Fruit fly (Drosophila melanogaster): ENCODE data around the gene DIP-epsilon.

DNA sequence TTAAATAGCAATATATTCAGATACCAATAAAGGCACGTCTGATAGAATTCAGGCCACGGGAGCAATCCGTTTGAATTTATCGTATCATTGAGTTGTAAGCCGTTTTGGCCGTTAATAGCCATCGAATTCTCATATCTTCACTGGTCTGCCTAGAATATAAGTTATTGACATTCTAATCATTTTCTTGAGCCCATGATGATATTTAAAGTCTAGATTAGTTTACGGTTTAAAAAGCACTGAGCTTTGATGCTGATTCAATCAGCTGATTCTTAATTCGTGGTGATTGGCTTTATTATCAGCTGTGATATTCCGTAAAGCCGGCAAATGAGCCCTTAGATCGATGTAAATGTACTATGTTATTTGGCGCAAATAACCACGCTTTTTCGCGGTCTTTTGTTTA is 39.0 kb downstream of the DIP-epsilon start, which contains the start of gene slam:
- TF ChIP-seq Sox102F (GFP tag; optimal IDR thresholded peaks at IDR 0.05) (no peak), CG2202 (tag; optimal IDR thresholded peaks at IDR 0.05) (no peak), usp (GFP tag; optimal IDR thresholded peaks at IDR 0.05) (no peak), nom (GFP tag; optimal IDR thresholded peaks at IDR 0.05) (no peak)
